Worm (Caenorhabditis elegans): ENCODE measurements around the gene xbp-1.

xbp-1 gene

DNA sequence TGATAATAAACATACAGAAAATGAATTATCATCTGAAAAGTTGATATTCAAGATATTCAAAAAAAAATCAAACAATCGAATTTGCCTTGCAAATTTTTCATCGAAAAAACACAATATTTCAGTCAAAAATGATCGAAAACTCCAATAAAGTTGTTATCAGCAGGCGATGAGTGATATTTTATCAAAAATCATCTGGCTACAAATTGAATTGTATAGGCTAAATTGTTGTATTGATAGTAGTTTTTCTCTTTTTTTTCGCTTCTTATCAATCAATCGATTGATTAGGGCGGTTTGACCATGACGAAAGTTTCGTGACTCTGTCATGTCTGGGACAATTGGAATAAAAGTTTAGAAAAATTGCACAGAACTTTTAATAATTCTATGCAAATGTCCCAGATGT, 46.5 kb downstream of the xbp-1 start (continued):
- no peak for TF ChIP-seq zip-2 (tag; optimal IDR thresholded peaks at IDR 0.05)
- no peak for TF ChIP-seq ceh-62 (tag; optimal IDR thresholded peaks at IDR 0.05)
- no peak for TF ChIP-seq cey-2 (tag; optimal IDR thresholded peaks at IDR 0.05; ENCODE audit: borderline replicate concordance, insufficient read depth)
- no peak for TF ChIP-seq zfp-3 (GFP tag; conservative IDR thresholded peaks at IDR 0.05)
- TF ChIP-seq snpc-1.2 (GFP tag; IDR thresholded peaks at IDR 0.05), result no peak
- TF ChIP-seq ZK546.5 (tag; optimal IDR thresholded peaks at IDR 0.05), result no peak
- TF ChIP-seq F49E8.2 (tag; optimal IDR thresholded peaks at IDR 0.05; ENCODE audit: borderline replicate concordance), result no peak
- TF ChIP-seq zag-1 (tag; optimal IDR thresholded peaks at IDR 0.05), result no peak
- TF ChIP-seq set-16 (GFP tag; IDR thresholded peaks at IDR 0.05), result no peak
- no peak for TF ChIP-seq nhr-41 (GFP tag; IDR thresholded peaks at IDR 0.05)
- TF ChIP-seq hif-1 (tag; optimal IDR thresholded peaks at IDR 0.05), result no peak
- no peak for TF ChIP-seq nhr-25 (tag; optimal IDR thresholded peaks at IDR 0.05; ENCODE audit: borderline replicate concordance, insufficient read depth)
- TF ChIP-seq Y5F2A.4 (GFP tag; optimal IDR thresholded peaks at IDR 0.05), result no peak
- TF ChIP-seq nhr-102 (tag; optimal IDR thresholded peaks at IDR 0.05), result no peak
- no peak for TF ChIP-seq Y75B8A.6 (GFP tag; IDR thresholded peaks at IDR 0.05)
- no peak for TF ChIP-seq spr-3 (GFP tag; optimal IDR thresholded peaks at IDR 0.05)
- no peak for TF ChIP-seq saeg-2 (GFP tag; IDR thresholded peaks at IDR 0.05)
- no peak for TF ChIP-seq fos-1 (tag; optimal IDR thresholded peaks at IDR 0.05)
- no peak for TF ChIP-seq nhr-6 (tag; optimal IDR thresholded peaks at IDR 0.05)
- no peak for TF ChIP-seq zip-11 (GFP tag; IDR thresholded peaks at IDR 0.05)
- TF ChIP-seq nhr-237 (tag; optimal IDR thresholded peaks at IDR 0.05), result no peak
- peak; percentile 64 for TF ChIP-seq dve-1 (tag; optimal IDR thresholded peaks at IDR 0.05; ENCODE audit: insufficient read depth)
- TF ChIP-seq ceh-28 (tag; optimal IDR thresholded peaks at IDR 0.05), result no peak
- no peak for TF ChIP-seq madf-9 (GFP tag; conservative IDR thresholded peaks at IDR 0.05)
- no peak for TF ChIP-seq unc-130 (GFP tag; optimal IDR thresholded peaks at IDR 0.05)
- TF ChIP-seq T26A8.4 (GFP tag; IDR thresholded peaks at IDR 0.05), result no peak
- TF ChIP-seq ceh-82 (tag; optimal IDR thresholded peaks at IDR 0.05), result no peak
- no peak for TF ChIP-seq nhr-76 (tag; optimal IDR thresholded peaks at IDR 0.05)
- no peak for TF ChIP-seq dmd-9 (GFP tag; IDR thresholded peaks at IDR 0.05)
- no peak for TF ChIP-seq nhr-11 (tag; optimal IDR thresholded peaks at IDR 0.05)
- no peak for TF ChIP-seq D1046.2 (GFP tag; IDR thresholded peaks at IDR 0.05)
- no peak for TF ChIP-seq mdl-1 (tag; optimal IDR thresholded peaks at IDR 0.05)
- no peak for TF ChIP-seq daf-16 (GFP tag; optimal IDR thresholded peaks at IDR 0.05)
- peak; percentile 60 for TF ChIP-seq daf-16 (tag; optimal IDR thresholded peaks at IDR 0.05)
- TF ChIP-seq mxl-2 (GFP tag; conservative IDR thresholded peaks at IDR 0.05), result no peak
- no peak for TF ChIP-seq dmd-8 (GFP tag; IDR thresholded peaks at IDR 0.05)
- peak; percentile 79 for TF ChIP-seq php-3 (GFP tag; IDR thresholded peaks at IDR 0.05)
- TF ChIP-seq lin-13 (GFP tag; optimal IDR thresholded peaks at IDR 0.05), result no peak
- peak; percentile 33 for TF ChIP-seq hlh-30 (tag; optimal IDR thresholded peaks at IDR 0.05; ENCODE audit: insufficient read depth)
- TF ChIP-seq ctbp-1 (GFP tag; IDR thresholded peaks at IDR 0.05), result no peak
- no peak for TF ChIP-seq F44E2.7 (GFP tag; IDR thresholded peaks at IDR 0.05)
- no peak for TF ChIP-seq madf-5 (GFP tag; IDR thresholded peaks at IDR 0.05)
- peak; percentile 17 for TF ChIP-seq nhr-48 (tag; optimal IDR thresholded peaks at IDR 0.05)
- no peak for TF ChIP-seq ceh-32 (tag; optimal IDR thresholded peaks at IDR 0.05; ENCODE audit: poor library complexity)
